Worm (Caenorhabditis elegans) whole organism, L4 larva: ENCODE results near the gene D2096.9.

Source experiments
- D1046.2 ChIP-seq: fragments of 200-800 bp; sonication (Bioruptor generic); IDR thresholded peaks from 2 replicates; pipeline ENCODE4 v1.3.6; 2022; ENCODE audit warnings: missing genetic modification characterization, missing compliant biosample characterization
- F26F4.8 ChIP-seq: fragments of 200-800 bp; sonication (Bioruptor generic); conservative IDR thresholded peaks from 2 replicates; pipeline ENCODE4 v1.3.6; 2022; ENCODE audit warnings: missing genetic modification characterization, missing compliant biosample characterization
- F37D6.2 ChIP-seq: sonication (generic microtip); optimal IDR thresholded peaks from 2 replicates; lab custom pipeline; 2016; ENCODE audit warnings: mild to moderate bottlenecking, missing genetic modification characterization, missing compliant biosample characterization
- R02D3.7 ChIP-seq: fragments of 150-350 bp; sonication (generic microtip); optimal IDR thresholded peaks from 3 replicates; lab custom pipeline; 2014; ENCODE audit warnings: missing biosample characterization, missing genetic modification characterization
- T20F7.1 ChIP-seq: fragments of 200-800 bp; sonication (Bioruptor generic); optimal IDR thresholded peaks from 2 replicates; lab custom pipeline; 2018; ENCODE audit warnings: mild to moderate bottlenecking, missing genetic modification characterization, missing compliant biosample characterization
- Y105C5A.15 ChIP-seq: fragments of 200-800 bp; sonication (Bioruptor generic); IDR thresholded peaks from 2 replicates; pipeline ENCODE4 v1.3.6; 2022; ENCODE audit warnings: missing genetic modification characterization, missing compliant biosample characterization
- Y5F2A.4 ChIP-seq: fragments of 200-800 bp; sonication (Bioruptor generic); optimal IDR thresholded peaks from 2 replicates; lab custom pipeline; 2018; ENCODE audit warnings: mild to moderate bottlenecking, missing genetic modification characterization, missing compliant biosample characterization
- aha-1 ChIP-seq: fragments of 150-350 bp; peaks from one replicate; lab custom pipeline; 2014; ENCODE audit warnings: missing biosample characterization, missing genetic modification characterization
- aly-2 ChIP-seq: sonication (generic microtip); optimal IDR thresholded peaks from 2 replicates; lab custom pipeline; 2018; ENCODE audit warnings: missing biosample characterization, missing genetic modification characterization
- ama-1 ChIP-seq: fragments of 150-350 bp; optimal IDR thresholded peaks from 2 replicates; lab custom pipeline; 2014; ENCODE audit warnings: inconsistent platforms, mixed read lengths
- arid-1 ChIP-seq: fragments of 200-800 bp; sonication (Bioruptor generic); conservative IDR thresholded peaks from 2 replicates; pipeline ENCODE4 v1.3.6; 2022; ENCODE audit warnings: missing genetic modification reagents, missing genetic modification characterization, missing compliant biosample characterization
- daf-12 ChIP-seq: fragments of 150-350 bp; optimal IDR thresholded peaks from 2 replicates; lab custom pipeline; 2014; ENCODE audit warnings: missing biosample characterization, missing genetic modification reagents, missing genetic modification characterization
- daf-19 ChIP-seq: fragments of 200-800 bp; sonication (Bioruptor generic); conservative IDR thresholded peaks from 2 replicates; pipeline ENCODE4 v1.3.6; 2022; ENCODE audit warnings: missing genetic modification characterization, missing compliant biosample characterization
- dmd-6 ChIP-seq: fragments of 200-800 bp; sonication (Bioruptor generic); IDR thresholded peaks from 2 replicates; pipeline ENCODE4 v1.3.6; 2022; ENCODE audit warnings: missing genetic modification reagents, missing genetic modification characterization, missing compliant biosample characterization
- dmd-9 ChIP-seq: fragments of 200-800 bp; sonication (Bioruptor generic); IDR thresholded peaks from 2 replicates; pipeline ENCODE4 v1.3.6; 2022; ENCODE audit warnings: missing genetic modification reagents, missing genetic modification characterization, missing compliant biosample characterization
- dpl-1 ChIP-seq: fragments of 150-350 bp; optimal IDR thresholded peaks from 2 replicates; lab custom pipeline; 2014; ENCODE audit warnings: missing biosample characterization, missing genetic modification reagents, missing genetic modification characterization
- duxl-1 ChIP-seq: sonication (generic microtip); optimal IDR thresholded peaks from 2 replicates; lab custom pipeline; 2016; ENCODE audit warnings: mild to moderate bottlenecking, missing genetic modification characterization, moderate library complexity, missing compliant biosample characterization; ENCODE audit not compliant: poor library complexity
- dve-1 ChIP-seq: sonication (generic microtip); optimal IDR thresholded peaks from 2 replicates; lab custom pipeline; 2017; ENCODE audit warnings: antibody characterized with exemption, mild to moderate bottlenecking, missing genetic modification characterization, missing compliant biosample characterization; ENCODE audit not compliant: insufficient read depth
- egl-27 ChIP-seq: sonication (generic microtip); optimal IDR thresholded peaks from 3 replicates; lab custom pipeline; 2017; ENCODE audit warnings: missing biosample characterization, missing genetic modification reagents, missing genetic modification characterization
- egl-43 ChIP-seq: fragments of 200-800 bp; sonication (Bioruptor generic); IDR thresholded peaks from 2 replicates; pipeline ENCODE4 v1.3.6; 2022; ENCODE audit warnings: missing genetic modification reagents, missing genetic modification characterization, missing compliant biosample characterization
- fkh-10 ChIP-seq: fragments of 150-350 bp; optimal IDR thresholded peaks from 2 replicates; lab custom pipeline; 2014; ENCODE audit warnings: missing biosample characterization, missing genetic modification reagents, missing genetic modification characterization
- fos-1 ChIP-seq: fragments of 150-350 bp; optimal IDR thresholded peaks from 2 replicates; lab custom pipeline; 2014; ENCODE audit warnings: missing biosample characterization, missing genetic modification characterization
- jun-1 ChIP-seq: fragments of 150-350 bp; optimal IDR thresholded peaks from 2 replicates; lab custom pipeline; 2014; ENCODE audit warnings: missing biosample characterization, missing genetic modification reagents, missing genetic modification characterization
- lim-7 ChIP-seq: fragments of 200-800 bp; sonication (Bioruptor generic); IDR thresholded peaks from 2 replicates; pipeline ENCODE4 v1.3.6; 2022; ENCODE audit warnings: missing genetic modification characterization, missing compliant biosample characterization
- lin-1 ChIP-seq: fragments of 200-800 bp; sonication (Bioruptor generic); IDR thresholded peaks from 2 replicates; pipeline ENCODE4 v1.3.6; 2022; ENCODE audit warnings: missing genetic modification reagents, missing genetic modification characterization, missing compliant biosample characterization
- lin-15B ChIP-seq: fragments of 150-350 bp; sonication (generic microtip); optimal IDR thresholded peaks from 3 replicates; lab custom pipeline; 2014; ENCODE audit warnings: missing biosample characterization, missing genetic modification characterization
- mdl-1 ChIP-seq, 2 experiments: fragments of 150-350 bp in 1 of 2; sonication (generic microtip) in 1 of 2; optimal IDR thresholded peaks; 2 replicates each; lab custom pipeline; 2014 to 2017; ENCODE audit warnings: missing biosample characterization in 2 of 2, missing genetic modification characterization in 2 of 2
- mdt-29 ChIP-seq: fragments of 200-800 bp; sonication (Bioruptor generic); IDR thresholded peaks from 2 replicates; pipeline ENCODE4 v1.3.6; 2022; ENCODE audit warnings: missing genetic modification reagents, missing genetic modification characterization, missing compliant biosample characterization
- mes-2 ChIP-seq: sonication (generic microtip); optimal IDR thresholded peaks from 2 replicates; lab custom pipeline; 2016; ENCODE audit warnings: missing genotype, mild to moderate bottlenecking, missing genetic modification characterization, missing compliant biosample characterization; ENCODE audit not compliant: poor library complexity, severe bottlenecking
- nhr-102 ChIP-seq: sonication (generic microtip); optimal IDR thresholded peaks from 2 replicates; lab custom pipeline; 2016; ENCODE audit warnings: mild to moderate bottlenecking, missing genetic modification characterization, moderate library complexity, missing compliant biosample characterization
- nhr-111 ChIP-seq: fragments of 200-800 bp; sonication (Bioruptor generic); optimal IDR thresholded peaks from 2 replicates; lab custom pipeline; 2018; ENCODE audit warnings: mild to moderate bottlenecking, missing genetic modification characterization, missing compliant biosample characterization
- nhr-28 ChIP-seq: fragments of 150-350 bp; optimal IDR thresholded peaks from 2 replicates; lab custom pipeline; 2014; ENCODE audit warnings: missing biosample characterization, missing genetic modification characterization
- nhr-48 ChIP-seq: sonication (generic microtip); optimal IDR thresholded peaks from 2 replicates; lab custom pipeline; 2016; ENCODE audit warnings: mild to moderate bottlenecking, missing genetic modification characterization, missing compliant biosample characterization
- nhr-76 ChIP-seq: fragments of 150-350 bp; optimal IDR thresholded peaks from 2 replicates; lab custom pipeline; 2014; ENCODE audit warnings: missing biosample characterization, missing genetic modification characterization
- nhr-77 ChIP-seq: fragments of 150-350 bp; optimal IDR thresholded peaks from 2 replicates; lab custom pipeline; 2014; ENCODE audit warnings: missing biosample characterization, missing genetic modification characterization
- pha-4 ChIP-seq, 2 experiments: fragments of 150-350 bp in 1 of 2; fragments of 200-800 bp in 1 of 2; sonication (Bioruptor generic) in 1 of 2; IDR thresholded peaks in 1 of 2; optimal IDR thresholded peaks in 1 of 2; 2 replicates each; pipeline versions ENCODE4 v1.3.6 to Lab custom; 2014 to 2022; ENCODE audit warnings: missing genetic modification characterization in 2 of 2, missing genetic modification reagents in 2 of 2, missing biosample characterization in 1 of 2, missing compliant biosample characterization in 1 of 2
- rbr-2 ChIP-seq: sonication (generic microtip); optimal IDR thresholded peaks from 2 replicates; lab custom pipeline; 2016; ENCODE audit warnings: missing genotype, missing genetic modification characterization, missing compliant biosample characterization
- saeg-2 ChIP-seq: fragments of 200-800 bp; sonication (Bioruptor generic); IDR thresholded peaks from 2 replicates; pipeline ENCODE4 v1.3.6; 2022; ENCODE audit warnings: missing genetic modification reagents, missing genetic modification characterization, missing compliant biosample characterization
- skn-1 ChIP-seq: fragments of 150-350 bp; optimal IDR thresholded peaks from 2 replicates; lab custom pipeline; 2014; ENCODE audit warnings: missing biosample characterization, missing genetic modification characterization
- snpc-1.2 ChIP-seq: fragments of 200-800 bp; sonication (Bioruptor generic); IDR thresholded peaks from 2 replicates; pipeline ENCODE4 v1.3.6; 2022; ENCODE audit warnings: missing genetic modification reagents, missing genetic modification characterization, missing compliant biosample characterization
- snpc-4 ChIP-seq: fragments of 150-350 bp; optimal IDR thresholded peaks from 2 replicates; lab custom pipeline; 2014; ENCODE audit warnings: missing biosample characterization, missing genetic modification characterization
- tra-1 ChIP-seq: fragments of 200-800 bp; sonication (Bioruptor generic); IDR thresholded peaks from 2 replicates; pipeline ENCODE4 v1.3.6; 2022; ENCODE audit warnings: missing genetic modification reagents, missing genetic modification characterization, missing compliant biosample characterization
- unc-130 ChIP-seq: sonication (generic microtip); optimal IDR thresholded peaks from 2 replicates; lab custom pipeline; 2016; ENCODE audit warnings: missing genetic modification reagents, missing genetic modification characterization, missing compliant biosample characterization
- unc-62 ChIP-seq, 3 experiments: fragments of 150-350 bp in 1 of 3; sonication (generic microtip); optimal IDR thresholded peaks in 2 of 3; peaks in 1 of 3; 1 replicate in 1 of 3; 2 replicates in 2 of 3; lab custom pipeline; 2014 to 2017; ENCODE audit warnings: missing biosample characterization in 3 of 3, missing genetic modification characterization in 3 of 3, missing genetic modification reagents in 3 of 3, missing genotype in 1 of 3
- vab-7 ChIP-seq: fragments of 200-800 bp; sonication (Bioruptor generic); IDR thresholded peaks from 2 replicates; pipeline ENCODE4 v1.3.6; 2022; ENCODE audit warnings: missing genetic modification reagents, missing genetic modification characterization, missing compliant biosample characterization
- ztf-11 ChIP-seq: fragments of 150-350 bp; optimal IDR thresholded peaks from 2 replicates; lab custom pipeline; 2014; ENCODE audit warnings: missing biosample characterization, missing genetic modification characterization

D2096.9 gene

ce11 chrIV:8380266-8380850, 2.2 kb downstream of the D2096.9 start (continued):
- no peak for TF ChIP-seq daf-19 (GFP tag; lab: Robert Waterston, UW)
- TF ChIP-seq dve-1 (tag; lab: Kevin White, UChicago), result peak; percentile 77
- no peak for TF ChIP-seq rbr-2 (tag; lab: Kevin White, UChicago)
- TF ChIP-seq unc-62 (GFP tag; optimal IDR thresholded peaks at IDR 0.05 in 1 of 2; lab: Kevin White, UChicago), result peak; percentile 47 to 93
- no peak for TF ChIP-seq unc-62 (tag; optimal IDR thresholded peaks at IDR 0.05; lab: Kevin White, UChicago)
- peak; percentile 41 for TF ChIP-seq nhr-77
- no peak for TF ChIP-seq Y105C5A.15
- TF ChIP-seq dmd-6 (GFP tag; lab: Robert Waterston, UW), result peak; percentile 94
- TF ChIP-seq fkh-10, result no peak
- TF ChIP-seq nhr-48 (tag; lab: Kevin White, UChicago), result peak; percentile 21
- TF ChIP-seq nhr-111 (GFP tag; lab: Kevin White, UChicago), result no peak
- TF ChIP-seq nhr-102, result peak; percentile 11
- no peak for TF ChIP-seq egl-43 (GFP tag; lab: Robert Waterston, UW)
- peak; percentile 9 for TF ChIP-seq aha-1

- TF ChIP-seq mes-2 (tag; lab: Kevin White, UChicago) (no peak), mdl-1 (tag; optimal IDR thresholded peaks at IDR 0.05; lab: Kevin White, UChicago) (no peak), ztf-11 (tag; lab: Kevin White, UChicago) (no peak), snpc-4 (tag; lab: Kevin White, UChicago) (no peak), unc-62 (GFP tag; optimal IDR thresholded peaks at IDR 0.05 in 1 of 2; lab: Kevin White, UChicago) (no peak), unc-62 (tag; optimal IDR thresholded peaks at IDR 0.05; lab: Kevin White, UChicago) (no peak), unc-130 (GFP tag; lab: Kevin White, UChicago) (no peak), egl-27 (tag; lab: Kevin White, UChicago) (no peak), F26F4.8 (no peak), snpc-1.2 (GFP tag; lab: Robert Waterston, UW) (no peak), fkh-10 (no peak), lin-15B (tag; lab: Kevin White, UChicago) (no peak), Y5F2A.4 (GFP tag; lab: Kevin White, UChicago) (no peak), dpl-1 (GFP tag; lab: Kevin White, UChicago) (no peak), R02D3.7 (tag; lab: Kevin White, UChicago) (no peak), F37D6.2 (tag; lab: Kevin White, UChicago) (no peak)
Observed at ce11 chrIV:8379683-8380082, 2.9 kb downstream of the D2096.9 start, which contains the start of gene praf-3. praf-3 (plus strand) TSS chrIV:8379983.

DNA sequence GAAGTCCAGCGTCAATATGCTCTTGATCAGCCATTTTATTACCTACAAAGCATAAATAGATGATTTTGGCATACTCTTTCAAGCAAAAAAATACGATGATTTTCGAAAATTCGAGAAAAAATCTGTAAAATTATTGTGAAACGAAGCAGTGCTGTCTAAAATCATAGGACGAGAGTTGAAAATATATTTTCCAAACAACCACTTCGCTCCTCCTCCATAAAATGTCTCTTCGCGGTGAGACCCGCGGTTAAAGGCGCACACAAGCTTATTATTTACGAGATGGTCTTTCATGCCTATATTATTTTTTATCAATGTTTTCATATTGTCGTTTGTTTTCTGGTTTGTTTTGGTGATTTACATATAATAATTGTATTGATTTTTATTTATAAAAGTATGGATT, 3.3 kb downstream of the D2096.9 start, which contains the start of gene nap-1:
nap-1 (minus strand) TSS at position 42 of the 400 bp plus-strand sequence.
- TF ChIP-seq D1046.2 (GFP tag; lab: Robert Waterston, UW) (no peak), daf-12 (tag; lab: Kevin White, UChicago) (no peak), skn-1 (no peak), aly-2 (tag; lab: Kevin White, UChicago) (no peak), lim-7 (GFP tag; lab: Robert Waterston, UW) (no peak), duxl-1 (tag; lab: Kevin White, UChicago) (no peak), nhr-28 (tag; lab: Kevin White, UChicago) (peak; percentile 66), unc-62 (GFP tag; optimal IDR thresholded peaks at IDR 0.05 in 1 of 2; lab: Kevin White, UChicago) (peak in 1 of 2 experiments; percentile 20), unc-62 (tag; optimal IDR thresholded peaks at IDR 0.05; lab: Kevin White, UChicago) (no peak), snpc-4 (tag; lab: Kevin White, UChicago) (no peak), saeg-2 (GFP tag; lab: Robert Waterston, UW) (no peak), dpl-1 (GFP tag; lab: Kevin White, UChicago) (peak; percentile 67), nhr-102 (no peak), ama-1 (lab: Kevin White, UChicago) (no peak), jun-1 (tag; lab: Kevin White, UChicago) (no peak), T20F7.1 (peak; percentile 73), arid-1 (GFP tag; lab: Robert Waterston, UW) (no peak), nhr-76 (tag; lab: Kevin White, UChicago) (no peak), F26F4.8 (no peak), vab-7 (GFP tag; lab: Robert Waterston, UW) (no peak), dmd-9 (GFP tag; lab: Robert Waterston, UW) (no peak), tra-1 (GFP tag; lab: Robert Waterston, UW) (no peak), pha-4 (GFP tag; IDR thresholded peaks at IDR 0.05; lab: Robert Waterston, UW) (no peak), pha-4 (tag; optimal IDR thresholded peaks at IDR 0.05; lab: Kevin White, UChicago) (peak; percentile 95), mdt-29 (GFP tag; lab: Robert Waterston, UW) (no peak), lin-1 (GFP tag; lab: Robert Waterston, UW) (no peak), nhr-48 (tag; lab: Kevin White, UChicago) (no peak), fos-1 (no peak), R02D3.7 (tag; lab: Kevin White, UChicago) (peak; percentile 91)
